Worm (Caenorhabditis elegans): Measurements from ENCODE around the gene Y61A9LA.3.

Gene Y61A9LA.3

ce11 chrV:4570833-4571232 is at the start of gene Y61A9LA.3:
TSS of gene Y61A9LA.3 (plus strand) at chrV:4571133.
- TF ChIP-seq hmbx-1 (tag; optimal IDR thresholded peaks at IDR 0.05) (no peak), tbx-37 (GFP tag; conservative IDR thresholded peaks at IDR 0.05) (no peak), F13C5.2 (tag; optimal IDR thresholded peaks at IDR 0.05) (no peak), hmg-4 (GFP tag; optimal IDR thresholded peaks at IDR 0.05) (no peak), aly-1 (tag; optimal IDR thresholded peaks at IDR 0.05) (no peak), tbx-11 (GFP tag; IDR thresholded peaks at IDR 0.05) (no peak)

ce11 chrV:4523312-4523711 is 47.6 kb upstream of the Y61A9LA.3 start:
- no peak for TF ChIP-seq hnd-1 (tag; optimal IDR thresholded peaks at IDR 0.05)
- TF ChIP-seq pes-1 (GFP tag; IDR thresholded peaks at IDR 0.05) = no peak
- no peak for TF ChIP-seq tbx-11 (GFP tag; IDR thresholded peaks at IDR 0.05)
- TF ChIP-seq tbx-37 (GFP tag; conservative IDR thresholded peaks at IDR 0.05) = no peak
- no peak for TF ChIP-seq flt-1 (GFP tag; IDR thresholded peaks at IDR 0.05)
- TF ChIP-seq hmg-4 (GFP tag; optimal IDR thresholded peaks at IDR 0.05) = no peak

DNA sequence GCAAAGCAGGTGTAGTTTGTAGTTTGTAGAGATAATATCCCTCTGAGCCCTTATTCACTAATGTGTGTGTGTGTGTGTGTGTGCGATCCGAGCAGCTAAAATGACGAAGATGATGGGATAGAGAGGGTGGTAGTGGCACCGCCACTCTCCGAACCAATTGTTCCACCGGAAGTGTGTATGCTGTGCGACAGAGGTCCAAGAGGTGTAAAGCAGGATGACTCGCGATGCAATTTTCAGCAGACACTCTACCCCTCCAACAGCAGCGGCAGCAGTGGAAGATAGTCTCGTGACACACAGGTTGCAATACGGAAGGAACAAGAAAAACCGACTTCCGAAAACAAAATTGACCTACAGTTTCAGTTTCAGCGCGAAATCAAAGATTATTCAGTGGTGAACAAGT is 47.1 kb upstream of the Y61A9LA.3 start:
- TF ChIP-seq pes-1 (GFP tag; IDR thresholded peaks at IDR 0.05) (no peak), flt-1 (GFP tag; IDR thresholded peaks at IDR 0.05) (no peak), ceh-13 (GFP tag; optimal IDR thresholded peaks at IDR 0.05) (no peak), B0310.2 (tag; optimal IDR thresholded peaks at IDR 0.05) (no peak), ets-7 (tag; optimal IDR thresholded peaks at IDR 0.05) (no peak), ama-1 (optimal IDR thresholded peaks at IDR 0.05) (no peak)

DNA sequence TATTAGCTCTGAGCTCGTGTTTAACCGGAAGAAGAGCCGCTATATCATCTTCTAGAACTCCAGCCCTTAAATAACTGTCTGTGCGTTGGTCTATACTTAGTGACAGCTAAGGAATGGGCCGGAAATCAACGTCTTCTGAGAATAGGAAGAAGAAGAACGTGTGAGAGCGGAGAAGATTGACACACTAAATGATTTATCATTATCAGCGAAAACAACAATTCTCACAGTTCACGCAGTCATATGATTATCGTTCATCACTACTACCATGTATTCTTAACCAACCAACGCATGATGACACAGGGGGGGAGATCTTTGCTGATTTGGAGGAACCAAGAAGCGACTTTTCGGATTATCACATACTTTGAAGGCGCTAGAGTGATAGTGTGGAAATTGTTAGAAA is 46.6 kb upstream of the Y61A9LA.3 start:
- TF ChIP-seq flt-1 (GFP tag; IDR thresholded peaks at IDR 0.05) = no peak
- TF ChIP-seq ceh-13 (GFP tag; optimal IDR thresholded peaks at IDR 0.05) = no peak
- TF ChIP-seq ets-7 (tag; optimal IDR thresholded peaks at IDR 0.05) = no peak
- no peak for TF ChIP-seq hmg-4 (GFP tag; optimal IDR thresholded peaks at IDR 0.05)
- no peak for TF ChIP-seq sea-1 (GFP tag; conservative IDR thresholded peaks at IDR 0.05)
- no peak for TF ChIP-seq hmbx-1 (tag; optimal IDR thresholded peaks at IDR 0.05)
- TF ChIP-seq hnd-1 (tag; optimal IDR thresholded peaks at IDR 0.05) = no peak
- no peak for TF ChIP-seq tra-4 (tag; optimal IDR thresholded peaks at IDR 0.05)
- TF ChIP-seq ceh-36 (tag; optimal IDR thresholded peaks at IDR 0.05) = no peak
- TF ChIP-seq tbx-37 (GFP tag; conservative IDR thresholded peaks at IDR 0.05) = no peak
- no peak for TF ChIP-seq aly-1 (tag; optimal IDR thresholded peaks at IDR 0.05)
- TF ChIP-seq tbx-11 (GFP tag; IDR thresholded peaks at IDR 0.05) = no peak
- no peak for TF ChIP-seq B0310.2 (tag; optimal IDR thresholded peaks at IDR 0.05)
- TF ChIP-seq ama-1 (optimal IDR thresholded peaks at IDR 0.05) = no peak
- TF ChIP-seq scrt-1 (GFP tag; IDR thresholded peaks at IDR 0.05) = no peak
- TF ChIP-seq pes-1 (GFP tag; IDR thresholded peaks at IDR 0.05) = no peak
- no peak for TF ChIP-seq F13C5.2 (tag; optimal IDR thresholded peaks at IDR 0.05)

- TF ChIP-seq hmbx-1 (tag; optimal IDR thresholded peaks at IDR 0.05) (no peak), pes-1 (GFP tag; IDR thresholded peaks at IDR 0.05) (no peak), ceh-36 (tag; optimal IDR thresholded peaks at IDR 0.05) (no peak), tbx-11 (GFP tag; IDR thresholded peaks at IDR 0.05) (no peak), F13C5.2 (tag; optimal IDR thresholded peaks at IDR 0.05) (no peak), tbx-37 (GFP tag; conservative IDR thresholded peaks at IDR 0.05) (no peak), scrt-1 (GFP tag; IDR thresholded peaks at IDR 0.05) (no peak), flt-1 (GFP tag; IDR thresholded peaks at IDR 0.05) (no peak), B0310.2 (tag; optimal IDR thresholded peaks at IDR 0.05) (no peak)
Measured at ce11 chrV:4525106-4525505, 45.8 kb upstream of the Y61A9LA.3 start.

DNA sequence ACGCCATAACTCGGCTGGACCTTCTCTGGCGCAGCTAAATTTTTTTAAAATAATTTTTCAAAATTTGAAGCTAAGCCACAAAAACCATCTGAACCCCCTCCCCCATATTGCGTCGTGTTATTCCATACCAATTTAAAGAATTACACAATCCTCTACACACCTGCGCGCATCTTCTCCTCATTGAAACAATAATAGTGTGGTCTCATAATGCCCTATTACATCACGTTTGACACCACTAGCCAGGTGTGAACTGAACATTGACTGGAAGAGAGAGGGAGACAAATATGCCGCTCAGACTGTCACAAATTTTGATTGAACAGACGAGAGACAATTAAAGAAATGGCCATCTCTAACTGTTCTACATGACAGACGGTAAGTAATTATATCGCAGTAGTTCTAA is 45.4 kb upstream of the Y61A9LA.3 start:
- TF ChIP-seq tbx-11 (GFP tag; IDR thresholded peaks at IDR 0.05) = no peak
- TF ChIP-seq ets-7 (tag; optimal IDR thresholded peaks at IDR 0.05) = no peak
- TF ChIP-seq hnd-1 (tag; optimal IDR thresholded peaks at IDR 0.05) = no peak
- no peak for TF ChIP-seq scrt-1 (GFP tag; IDR thresholded peaks at IDR 0.05)
- TF ChIP-seq tra-4 (tag; optimal IDR thresholded peaks at IDR 0.05) = no peak
- no peak for TF ChIP-seq aly-1 (tag; optimal IDR thresholded peaks at IDR 0.05)
- no peak for TF ChIP-seq B0310.2 (tag; optimal IDR thresholded peaks at IDR 0.05)
- TF ChIP-seq hmbx-1 (tag; optimal IDR thresholded peaks at IDR 0.05) = no peak
- no peak for TF ChIP-seq ama-1 (optimal IDR thresholded peaks at IDR 0.05)
- no peak for TF ChIP-seq pes-1 (GFP tag; IDR thresholded peaks at IDR 0.05)
- TF ChIP-seq F13C5.2 (tag; optimal IDR thresholded peaks at IDR 0.05) = no peak
- no peak for TF ChIP-seq tbx-37 (GFP tag; conservative IDR thresholded peaks at IDR 0.05)
- no peak for TF ChIP-seq ceh-36 (tag; optimal IDR thresholded peaks at IDR 0.05)
- TF ChIP-seq hmg-4 (GFP tag; optimal IDR thresholded peaks at IDR 0.05) = no peak
- no peak for TF ChIP-seq ceh-13 (GFP tag; optimal IDR thresholded peaks at IDR 0.05)
- no peak for TF ChIP-seq flt-1 (GFP tag; IDR thresholded peaks at IDR 0.05)
- no peak for TF ChIP-seq sea-1 (GFP tag; conservative IDR thresholded peaks at IDR 0.05)

DNA sequence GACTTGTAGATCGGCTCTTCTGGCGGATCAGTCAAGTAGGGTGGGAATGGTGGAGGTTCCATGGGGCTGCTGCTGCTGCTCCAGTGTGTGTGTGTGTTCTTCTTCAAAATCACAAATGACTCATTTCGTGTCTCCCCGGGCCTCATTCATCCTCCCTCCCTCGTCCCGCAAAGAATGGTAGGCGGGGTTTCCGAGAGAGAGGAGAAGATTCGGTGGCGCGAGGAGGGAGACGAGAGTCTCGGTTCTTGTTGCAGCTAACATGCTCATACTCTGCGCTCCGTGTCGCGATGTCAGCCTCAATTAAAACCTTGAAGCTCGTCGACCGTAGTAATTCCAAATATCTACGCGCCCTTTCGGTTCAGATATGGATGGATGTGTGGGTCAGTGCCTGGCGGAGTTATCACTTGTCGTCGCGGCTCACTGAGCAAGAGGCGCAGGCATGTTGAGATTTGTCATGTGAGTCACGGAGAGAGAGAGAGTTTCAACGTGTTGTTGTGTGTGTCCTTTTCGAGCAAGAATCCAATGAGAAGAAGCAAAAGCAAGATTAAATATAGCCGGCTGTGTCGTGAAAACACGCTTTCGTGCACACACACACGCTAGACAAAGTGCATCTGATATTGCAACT is 44.0 kb upstream of the Y61A9LA.3 start:
- TF ChIP-seq ceh-36 (tag; optimal IDR thresholded peaks at IDR 0.05) (no peak), aly-1 (tag; optimal IDR thresholded peaks at IDR 0.05) (no peak), ama-1 (optimal IDR thresholded peaks at IDR 0.05) (no peak), F13C5.2 (tag; optimal IDR thresholded peaks at IDR 0.05) (no peak), pes-1 (GFP tag; IDR thresholded peaks at IDR 0.05) (no peak), hmbx-1 (tag; optimal IDR thresholded peaks at IDR 0.05) (no peak), sea-1 (GFP tag; conservative IDR thresholded peaks at IDR 0.05) (no peak), hmg-4 (GFP tag; optimal IDR thresholded peaks at IDR 0.05) (no peak), tbx-37 (GFP tag; conservative IDR thresholded peaks at IDR 0.05) (no peak), tra-4 (tag; optimal IDR thresholded peaks at IDR 0.05) (no peak), flt-1 (GFP tag; IDR thresholded peaks at IDR 0.05) (no peak), scrt-1 (GFP tag; IDR thresholded peaks at IDR 0.05) (no peak), hnd-1 (tag; optimal IDR thresholded peaks at IDR 0.05) (no peak), ceh-13 (GFP tag; optimal IDR thresholded peaks at IDR 0.05) (no peak), tbx-11 (GFP tag; IDR thresholded peaks at IDR 0.05) (no peak), B0310.2 (tag; optimal IDR thresholded peaks at IDR 0.05) (no peak)

DNA sequence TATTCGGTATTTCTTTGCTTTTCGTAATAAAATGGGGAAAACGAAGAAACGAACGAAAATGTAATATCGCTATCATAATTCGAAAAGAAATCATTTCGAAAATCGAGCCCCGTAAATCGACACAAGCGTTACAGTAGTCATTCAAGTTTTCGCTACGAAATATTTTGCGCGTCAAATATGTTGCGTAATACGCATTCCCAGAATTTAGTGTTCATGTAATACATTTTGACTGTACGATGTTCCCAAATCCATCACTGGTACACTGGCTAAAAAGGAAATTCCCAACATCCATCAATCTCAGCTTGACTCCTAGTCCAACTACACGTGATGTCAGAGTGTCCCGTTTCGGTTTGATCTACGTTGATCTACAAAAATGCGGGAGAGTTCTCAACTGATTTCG is 43.0 kb upstream of the Y61A9LA.3 start:
- TF ChIP-seq ama-1 (optimal IDR thresholded peaks at IDR 0.05) = no peak
- TF ChIP-seq sea-1 (GFP tag; conservative IDR thresholded peaks at IDR 0.05) = no peak
- TF ChIP-seq F13C5.2 (tag; optimal IDR thresholded peaks at IDR 0.05) = no peak
- TF ChIP-seq hmg-4 (GFP tag; optimal IDR thresholded peaks at IDR 0.05) = no peak
- TF ChIP-seq tbx-11 (GFP tag; IDR thresholded peaks at IDR 0.05) = no peak
- TF ChIP-seq tra-4 (tag; optimal IDR thresholded peaks at IDR 0.05) = no peak
- no peak for TF ChIP-seq scrt-1 (GFP tag; IDR thresholded peaks at IDR 0.05)
- TF ChIP-seq hmbx-1 (tag; optimal IDR thresholded peaks at IDR 0.05) = no peak
- TF ChIP-seq ets-7 (tag; optimal IDR thresholded peaks at IDR 0.05) = no peak
- no peak for TF ChIP-seq aly-1 (tag; optimal IDR thresholded peaks at IDR 0.05)
- TF ChIP-seq pes-1 (GFP tag; IDR thresholded peaks at IDR 0.05) = no peak
- TF ChIP-seq flt-1 (GFP tag; IDR thresholded peaks at IDR 0.05) = no peak
- TF ChIP-seq tbx-37 (GFP tag; conservative IDR thresholded peaks at IDR 0.05) = no peak
- TF ChIP-seq ceh-36 (tag; optimal IDR thresholded peaks at IDR 0.05) = no peak
- no peak for TF ChIP-seq B0310.2 (tag; optimal IDR thresholded peaks at IDR 0.05)
